Fruit fly (Drosophila melanogaster): Measurements from ENCODE around the gene CG13248.

The CG13248 gene

DNA sequence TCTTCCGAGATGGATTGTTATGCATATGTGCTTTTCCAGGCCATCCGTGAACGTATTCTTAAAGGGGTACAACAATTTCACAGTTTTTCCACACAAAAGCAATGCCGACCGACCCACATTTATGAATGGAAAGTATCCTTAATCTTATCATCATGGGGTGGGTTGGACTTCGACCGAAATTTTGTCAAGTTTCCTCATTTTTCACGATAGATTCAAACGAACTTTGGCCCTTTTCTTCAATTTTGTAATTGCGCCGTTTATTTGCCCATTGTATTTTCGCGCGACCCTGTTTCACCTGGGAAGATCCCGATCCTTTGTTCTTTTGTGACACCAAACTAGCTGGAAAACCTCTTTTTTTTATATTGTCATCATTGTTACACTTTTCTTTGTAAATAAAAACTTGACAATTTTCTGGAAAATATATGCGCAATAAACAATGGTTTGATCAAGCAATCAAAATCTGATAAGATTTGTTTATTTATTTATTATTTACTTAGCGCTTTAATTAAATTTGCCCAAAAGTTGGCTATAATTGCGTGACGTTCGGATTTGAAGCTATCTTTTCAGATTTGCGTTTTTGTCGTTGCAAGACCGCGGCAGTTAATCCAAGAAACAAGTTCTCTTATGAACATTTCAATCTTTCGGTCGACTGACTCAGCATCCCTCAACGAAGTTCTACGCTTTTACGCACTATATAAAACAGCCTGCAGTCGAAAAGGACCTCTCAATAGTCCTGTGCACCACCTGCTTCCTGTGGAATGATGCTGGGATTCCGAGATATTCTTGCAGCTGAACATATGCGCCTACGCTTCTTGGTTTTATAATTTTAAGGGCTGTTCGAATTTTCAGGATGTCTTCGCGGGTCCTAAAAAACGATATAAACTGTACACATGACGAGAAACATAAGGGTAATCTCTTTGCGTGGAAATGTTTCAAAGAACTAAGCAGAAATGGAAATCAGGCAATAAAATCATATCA lies 4.1 kb downstream of the CG13248 start:
- peak; percentile 26 for TF ChIP-seq CG33017 (tag; optimal IDR thresholded peaks at IDR 0.05)
- TF ChIP-seq CG11617 (GFP tag; optimal IDR thresholded peaks at IDR 0.05), result peak; percentile 12
- peak; percentile 12 for TF ChIP-seq CG7101 (tag; optimal IDR thresholded peaks at IDR 0.05)
- peak; percentile 14 for TF ChIP-seq kay (GFP tag; ENCODE audit: borderline replicate concordance)
- no peak for TF ChIP-seq CG14711 (tag; optimal IDR thresholded peaks at IDR 0.05)

DNA sequence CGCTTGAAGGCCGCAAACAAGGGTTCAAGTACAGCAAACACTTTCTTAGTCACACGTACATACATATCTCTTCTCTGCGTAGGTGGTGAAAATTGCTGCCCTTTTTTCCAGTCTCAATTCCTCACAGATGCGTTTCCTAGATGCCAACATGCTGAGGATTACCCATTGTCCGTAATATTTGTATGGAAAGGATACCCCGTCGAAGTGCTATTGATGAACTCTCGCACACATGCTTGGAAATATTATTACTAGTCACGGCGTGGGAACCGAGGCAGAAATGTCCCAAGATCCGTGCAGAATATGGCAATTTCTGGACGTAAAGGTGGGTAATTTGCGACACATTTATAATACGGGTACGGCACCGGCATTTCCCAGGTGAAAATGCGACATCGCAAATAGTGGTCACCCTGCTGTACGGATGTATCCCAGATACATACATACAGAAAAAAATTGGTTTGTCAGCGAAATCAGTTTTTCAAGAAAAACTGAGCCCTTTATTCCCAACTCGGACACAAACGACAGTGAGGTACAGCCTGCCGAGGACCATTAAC lies 5.0 kb downstream of the CG13248 start:
- no peak for TF ChIP-seq CG11617 (GFP tag; optimal IDR thresholded peaks at IDR 0.05)
- no peak for TF ChIP-seq ovo (GFP tag; optimal IDR thresholded peaks at IDR 0.05)
- TF ChIP-seq kay (GFP tag; ENCODE audit: borderline replicate concordance), result no peak
- no peak for TF ChIP-seq CG12768 (GFP tag; optimal IDR thresholded peaks at IDR 0.05)
- TF ChIP-seq CG33017 (tag; optimal IDR thresholded peaks at IDR 0.05), result no peak
- no peak for TF ChIP-seq CG5204 (GFP tag; optimal IDR thresholded peaks at IDR 0.05)
- no peak for TF ChIP-seq CG14711 (tag; optimal IDR thresholded peaks at IDR 0.05)
- no peak for TF ChIP-seq CG7045 (GFP tag; optimal IDR thresholded peaks at IDR 0.05)
- TF ChIP-seq Clk (GFP tag; optimal IDR thresholded peaks at IDR 0.05), result no peak
- no peak for TF ChIP-seq tj (GFP tag; optimal IDR thresholded peaks at IDR 0.05)
- TF ChIP-seq pad (GFP tag; optimal IDR thresholded peaks at IDR 0.05), result no peak
- no peak for TF ChIP-seq CG1620 (GFP tag; optimal IDR thresholded peaks at IDR 0.05)
- no peak for TF ChIP-seq bab1 (GFP tag; optimal IDR thresholded peaks at IDR 0.05)
- TF ChIP-seq CG7101 (tag; optimal IDR thresholded peaks at IDR 0.05), result no peak

DNA sequence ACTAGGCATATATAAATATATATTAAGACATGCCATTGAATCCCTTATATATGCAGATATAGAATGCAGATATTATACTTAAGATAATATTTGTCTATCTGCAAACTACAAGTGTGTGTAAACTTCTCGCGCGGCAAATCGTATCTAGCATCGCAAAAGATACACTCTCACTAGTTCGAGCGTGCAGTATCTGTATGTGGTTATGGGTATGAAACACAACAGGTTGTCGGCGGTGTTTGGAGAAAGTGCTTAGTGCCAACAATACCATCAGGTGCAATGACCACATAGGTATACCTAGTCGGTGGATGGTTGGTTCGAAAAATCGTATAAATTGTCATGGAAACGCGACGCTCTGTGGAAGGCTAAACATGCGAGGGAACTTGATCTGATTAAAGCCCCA lies 5.9 kb downstream of the CG13248 start:
- TF ChIP-seq CG7045 (GFP tag; optimal IDR thresholded peaks at IDR 0.05) (no peak), CG12768 (GFP tag; optimal IDR thresholded peaks at IDR 0.05) (no peak), CG5204 (GFP tag; optimal IDR thresholded peaks at IDR 0.05) (no peak), Clk (GFP tag; optimal IDR thresholded peaks at IDR 0.05) (no peak), Crg-1 (GFP tag; optimal IDR thresholded peaks at IDR 0.05) (no peak), cic (GFP tag; optimal IDR thresholded peaks at IDR 0.05) (no peak), toe (GFP tag; optimal IDR thresholded peaks at IDR 0.05) (no peak), ovo (GFP tag; optimal IDR thresholded peaks at IDR 0.05) (no peak), cnc (optimal IDR thresholded peaks at IDR 0.05) (no peak), CG14711 (tag; optimal IDR thresholded peaks at IDR 0.05) (no peak), CG1620 (GFP tag; optimal IDR thresholded peaks at IDR 0.05) (no peak), CG11617 (GFP tag; optimal IDR thresholded peaks at IDR 0.05) (no peak), tj (GFP tag; optimal IDR thresholded peaks at IDR 0.05) (no peak), Hr96 (GFP tag; optimal IDR thresholded peaks at IDR 0.05) (no peak)

DNA sequence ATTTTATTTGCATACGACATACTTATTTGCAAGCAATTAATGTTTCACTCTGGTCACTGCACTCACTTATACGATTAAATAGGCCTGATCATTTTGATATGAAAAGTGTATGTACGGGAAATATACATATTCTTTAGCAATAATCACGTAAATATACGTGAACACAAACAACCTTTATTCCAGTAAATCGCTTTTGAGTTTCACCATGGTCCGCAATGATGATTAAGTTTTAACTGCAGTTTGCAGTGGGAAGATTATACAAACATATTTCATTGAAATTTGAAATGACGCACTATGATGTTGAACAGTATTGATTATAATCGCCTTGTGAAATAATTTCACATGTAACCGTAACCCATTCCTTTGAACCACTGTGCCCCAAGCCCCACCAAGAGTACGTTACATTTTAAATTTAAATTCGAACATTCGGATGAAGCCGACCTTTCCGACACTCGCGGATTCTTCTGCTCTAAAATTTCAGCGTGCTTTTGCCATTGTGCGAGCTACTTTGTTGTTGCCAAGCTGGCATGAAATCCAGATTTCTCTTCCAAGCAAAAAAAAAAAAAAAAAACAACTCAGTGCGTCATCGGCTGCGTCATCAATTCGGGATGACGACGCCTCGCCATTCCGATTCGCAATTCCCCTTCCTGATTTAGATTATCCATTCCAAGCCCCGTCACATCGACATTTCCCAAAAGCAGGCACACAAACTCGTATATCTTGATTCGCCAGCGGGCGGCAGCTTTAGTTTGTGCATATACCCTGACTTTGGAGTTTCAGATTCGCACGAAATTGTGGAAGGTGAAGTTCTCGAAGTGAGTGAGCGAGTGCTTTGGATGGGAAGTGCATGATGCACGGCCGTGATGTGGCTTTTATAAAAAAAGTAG lies 6.6 kb downstream of the CG13248 start:
- TF ChIP-seq tj (GFP tag; optimal IDR thresholded peaks at IDR 0.05) (no peak), cnc (optimal IDR thresholded peaks at IDR 0.05) (no peak), bab1 (GFP tag; optimal IDR thresholded peaks at IDR 0.05) (peak; percentile 10)

DNA sequence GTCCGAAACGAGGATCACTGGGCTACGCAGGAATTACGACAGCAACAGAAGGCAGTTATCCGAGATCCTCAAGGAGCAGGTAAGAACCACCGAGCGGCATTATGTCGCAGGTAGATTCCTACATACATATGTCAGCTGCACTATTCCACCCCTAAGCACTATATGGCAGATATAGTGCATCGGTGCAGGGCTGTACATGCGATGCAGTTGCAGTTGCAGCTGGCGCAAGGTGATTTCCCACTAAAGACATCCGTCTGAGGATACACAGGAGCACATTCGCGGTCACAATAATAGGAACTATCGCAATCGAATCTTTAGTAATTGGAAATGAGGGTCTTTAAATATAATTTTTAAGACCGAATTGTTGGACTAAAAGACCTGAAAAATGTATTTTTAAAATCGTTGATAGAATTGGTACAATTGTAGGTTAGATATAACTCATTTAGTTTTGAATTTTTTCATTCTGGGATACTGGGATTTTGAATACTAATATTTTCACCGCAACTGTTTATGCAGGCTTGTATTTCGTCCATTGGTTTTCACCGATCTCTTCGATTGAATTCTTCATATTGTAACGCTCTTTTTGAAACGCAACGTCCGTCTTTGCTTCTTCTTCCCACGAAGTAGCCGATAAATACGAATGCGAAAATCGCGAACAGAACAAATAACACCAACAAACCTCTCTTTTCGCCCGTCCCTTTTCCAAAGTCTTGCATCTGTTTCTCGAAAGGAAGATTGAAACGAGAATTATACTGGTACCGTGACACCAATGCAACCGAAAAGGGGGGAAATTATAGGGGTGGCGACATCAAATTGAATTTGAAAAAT lies 7.5 kb downstream of the CG13248 start:
- TF ChIP-seq ovo (GFP tag; optimal IDR thresholded peaks at IDR 0.05) (no peak), Hr96 (GFP tag; optimal IDR thresholded peaks at IDR 0.05) (no peak), CG1620 (GFP tag; optimal IDR thresholded peaks at IDR 0.05) (no peak), Crg-1 (GFP tag; optimal IDR thresholded peaks at IDR 0.05) (no peak), CG11617 (GFP tag; optimal IDR thresholded peaks at IDR 0.05) (no peak)
